Worm (Caenorhabditis elegans): Measurements from ENCODE around the gene cpb-1.
A peak's percentile ranks its signal among the peaks of the same experiment; 100 is the strongest.

Gene cpb-1

ce11 chrIII:9322010-9322409, at the start of gene cpb-1:
cpb-1 (plus strand) TSS chrIII:9322310.
- TF ChIP-seq unc-62 (GFP tag; optimal IDR thresholded peaks at IDR 0.05 in 1 of 2) (peak in 1 of 2 experiments; percentile 20), unc-62 (tag; optimal IDR thresholded peaks at IDR 0.05) (no peak), Y5F2A.4 (GFP tag; optimal IDR thresholded peaks at IDR 0.05) (no peak)

- TF ChIP-seq ztf-11 (tag; optimal IDR thresholded peaks at IDR 0.05) (no peak), hlh-11 (tag; optimal IDR thresholded peaks at IDR 0.05) (no peak), aha-1 (tag) (no peak), Y105C5A.15 (GFP tag; IDR thresholded peaks at IDR 0.05) (no peak), pha-4 (GFP tag; IDR thresholded peaks at IDR 0.05) (no peak), pha-4 (tag; optimal IDR thresholded peaks at IDR 0.05) (no peak), ceh-62 (tag; optimal IDR thresholded peaks at IDR 0.05) (no peak), nhr-28 (tag; optimal IDR thresholded peaks at IDR 0.05) (peak; percentile 2), F49E8.2 (tag; optimal IDR thresholded peaks at IDR 0.05; ENCODE audit: borderline replicate concordance) (no peak)
Observed at ce11 chrIII:9277803-9278202, 44.3 kb upstream of the cpb-1 start.

- TF ChIP-seq aly-2 (tag; optimal IDR thresholded peaks at IDR 0.05): no peak
- no peak for TF ChIP-seq ces-1 (GFP tag; optimal IDR thresholded peaks at IDR 0.05)
- no peak for TF ChIP-seq Y48G9A.11 (GFP tag; IDR thresholded peaks at IDR 0.05)
Observed at ce11 chrIII:9281480-9281879, 40.6 kb upstream of the cpb-1 start, which contains the start of gene fozi-1. fozi-1 (plus strand) TSS chrIII:9281780.

ce11 chrIII:9288540-9288939, 33.6 kb upstream of the cpb-1 start:
- TF ChIP-seq snpc-1.2 (GFP tag; IDR thresholded peaks at IDR 0.05) (no peak), php-3 (GFP tag; IDR thresholded peaks at IDR 0.05) (no peak), mdl-1 (tag; optimal IDR thresholded peaks at IDR 0.05) (no peak), mep-1 (tag; optimal IDR thresholded peaks at IDR 0.05) (no peak), nhr-6 (tag; optimal IDR thresholded peaks at IDR 0.05) (no peak), nhr-77 (tag; optimal IDR thresholded peaks at IDR 0.05) (no peak), dmd-9 (GFP tag; IDR thresholded peaks at IDR 0.05) (no peak), nhr-76 (tag; optimal IDR thresholded peaks at IDR 0.05) (no peak), dmd-6 (GFP tag; IDR thresholded peaks at IDR 0.05) (0 out of 2 replicates have a peak, but pooled peaks have one; percentile 9), F37D6.2 (tag; optimal IDR thresholded peaks at IDR 0.05) (no peak), daf-19 (GFP tag; conservative IDR thresholded peaks at IDR 0.05) (no peak), ceh-82 (tag; optimal IDR thresholded peaks at IDR 0.05) (no peak), zip-11 (GFP tag; IDR thresholded peaks at IDR 0.05) (no peak), lin-13 (GFP tag; optimal IDR thresholded peaks at IDR 0.05) (no peak), hif-1 (tag; optimal IDR thresholded peaks at IDR 0.05) (no peak), pqm-1 (tag; optimal IDR thresholded peaks at IDR 0.05) (peak; percentile 53), R02D3.7 (tag; optimal IDR thresholded peaks at IDR 0.05) (no peak), sdz-12 (GFP tag; optimal IDR thresholded peaks at IDR 0.05) (no peak), daf-16 (GFP tag; optimal IDR thresholded peaks at IDR 0.05) (no peak), daf-16 (tag; optimal IDR thresholded peaks at IDR 0.05) (peak; percentile 92), ctbp-1 (GFP tag; IDR thresholded peaks at IDR 0.05) (no peak), T26A8.4 (GFP tag; IDR thresholded peaks at IDR 0.05) (no peak), Y5F2A.4 (GFP tag; optimal IDR thresholded peaks at IDR 0.05) (no peak)

ce11 chrIII:9289815-9290214, 32.3 kb upstream of the cpb-1 start:
- TF ChIP-seq daf-8 (GFP tag; IDR thresholded peaks at IDR 0.05): no peak
- no peak for TF ChIP-seq Y48G9A.11 (GFP tag; IDR thresholded peaks at IDR 0.05)
- no peak for TF ChIP-seq jun-1 (tag; optimal IDR thresholded peaks at IDR 0.05)
- TF ChIP-seq tag-97 (GFP tag; IDR thresholded peaks at IDR 0.05): no peak
- TF ChIP-seq mxl-3 (GFP tag; optimal IDR thresholded peaks at IDR 0.05): peak; percentile 5
- TF ChIP-seq nhr-76 (tag; optimal IDR thresholded peaks at IDR 0.05): no peak
- no peak for TF ChIP-seq Y5F2A.4 (GFP tag; optimal IDR thresholded peaks at IDR 0.05)
- TF ChIP-seq cey-2 (tag; optimal IDR thresholded peaks at IDR 0.05; ENCODE audit: borderline replicate concordance, insufficient read depth): no peak
- TF ChIP-seq egl-43 (GFP tag; IDR thresholded peaks at IDR 0.05): no peak
- TF ChIP-seq zfp-2 (tag; optimal IDR thresholded peaks at IDR 0.05): no peak
- no peak for TF ChIP-seq egl-27 (tag; optimal IDR thresholded peaks at IDR 0.05)
- no peak for TF ChIP-seq mep-1 (tag; optimal IDR thresholded peaks at IDR 0.05)
- TF ChIP-seq snpc-4 (tag; optimal IDR thresholded peaks at IDR 0.05): no peak
- peak; percentile 32 for TF ChIP-seq nhr-48 (tag; optimal IDR thresholded peaks at IDR 0.05)
- no peak for TF ChIP-seq zfp-3 (GFP tag; conservative IDR thresholded peaks at IDR 0.05)
- no peak for TF ChIP-seq daf-16 (GFP tag; optimal IDR thresholded peaks at IDR 0.05)
- TF ChIP-seq daf-16 (tag; optimal IDR thresholded peaks at IDR 0.05): peak; percentile 76

Data from whole organism, L4 larva.